Worm (Caenorhabditis elegans) whole organism, L3 larva: ENCODE results near the gene decr-1.1.

Experiments used
- R02D3.7 ChIP-seq: fragments of 150-350 bp; optimal IDR thresholded peaks from 2 replicates; lab custom pipeline; 2014; ENCODE audit warnings: missing biosample characterization, missing genetic modification characterization
- ZK546.5 ChIP-seq: sonication (generic microtip); optimal IDR thresholded peaks from 2 replicates; lab custom pipeline; 2017; ENCODE audit warnings: missing biosample characterization, missing genetic modification characterization
- aly-2 ChIP-seq: fragments of 150-350 bp; optimal IDR thresholded peaks from 2 replicates; lab custom pipeline; 2014; ENCODE audit warnings: missing biosample characterization, missing genetic modification characterization
- ama-1 ChIP-seq: fragments of 150-350 bp; optimal IDR thresholded peaks from 2 replicates; lab custom pipeline; 2018
- ceh-16 ChIP-seq: sonication (generic microtip); optimal IDR thresholded peaks from 2 replicates; lab custom pipeline; 2017; ENCODE audit warnings: missing biosample characterization, missing genetic modification characterization
- ceh-28 ChIP-seq: fragments of 150-350 bp; optimal IDR thresholded peaks from 2 replicates; lab custom pipeline; 2014; ENCODE audit warnings: missing biosample characterization, missing genetic modification reagents, missing genetic modification characterization
- ceh-82 ChIP-seq: fragments of 150-350 bp; optimal IDR thresholded peaks from 2 replicates; lab custom pipeline; 2014; ENCODE audit warnings: missing biosample characterization, missing genetic modification characterization
- ceh-9 ChIP-seq: sonication (generic microtip); optimal IDR thresholded peaks from 2 replicates; lab custom pipeline; 2018; ENCODE audit warnings: missing biosample characterization, missing genetic modification characterization
- daf-12 ChIP-seq: fragments of 150-350 bp; optimal IDR thresholded peaks from 2 replicates; lab custom pipeline; 2014; ENCODE audit warnings: missing biosample characterization, missing genetic modification reagents, missing genetic modification characterization
- egl-27 ChIP-seq: sonication (generic microtip); optimal IDR thresholded peaks from 4 replicates; lab custom pipeline; 2017; ENCODE audit warnings: missing biosample characterization, missing genetic modification reagents, missing genetic modification characterization
- egl-5 ChIP-seq: fragments of 150-350 bp; optimal IDR thresholded peaks from 2 replicates; lab custom pipeline; 2017; ENCODE audit warnings: missing biosample characterization, missing genetic modification reagents, missing genetic modification characterization, inconsistent platforms
- elt-1 ChIP-seq: fragments of 150-350 bp; optimal IDR thresholded peaks from 2 replicates; lab custom pipeline; 2014; ENCODE audit warnings: missing biosample characterization, missing genetic modification characterization
- elt-2 ChIP-seq: sonication (generic microtip); optimal IDR thresholded peaks from 2 replicates; lab custom pipeline; 2016; ENCODE audit warnings: missing genetic modification reagents, mild to moderate bottlenecking, missing genetic modification characterization, missing compliant biosample characterization
- elt-3 ChIP-seq, 3 experiments: fragments of 150-350 bp in 1 of 3; sonication (generic microtip) in 2 of 3; optimal IDR thresholded peaks; 2 replicates in 2 of 3; 4 replicates in 1 of 3; lab custom pipeline; 2014 to 2017; ENCODE audit warnings: missing biosample characterization in 3 of 3, missing genetic modification characterization in 3 of 3
- eor-1 ChIP-seq, 2 experiments: fragments of 150-350 bp; optimal IDR thresholded peaks; 2 replicates each; lab custom pipeline; 2014 to 2018; ENCODE audit warnings: missing biosample characterization in 2 of 2, missing genetic modification characterization in 2 of 2
- fkh-10 ChIP-seq: sonication (generic microtip); optimal IDR thresholded peaks from 2 replicates; lab custom pipeline; 2017; ENCODE audit warnings: missing biosample characterization, missing genetic modification reagents, missing genetic modification characterization
- fkh-2 ChIP-seq: fragments of 150-350 bp; optimal IDR thresholded peaks from 2 replicates; lab custom pipeline; 2014; ENCODE audit warnings: missing biosample characterization, missing genetic modification reagents, missing genetic modification characterization
- fos-1 ChIP-seq: fragments of 150-350 bp; optimal IDR thresholded peaks from 2 replicates; lab custom pipeline; 2014; ENCODE audit warnings: missing biosample characterization, missing genetic modification characterization
- hmg-11 ChIP-seq: sonication (generic microtip); optimal IDR thresholded peaks from 2 replicates; lab custom pipeline; 2016; ENCODE audit warnings: missing genetic modification characterization, missing compliant biosample characterization
- jun-1 ChIP-seq: fragments of 150-350 bp; optimal IDR thresholded peaks from 2 replicates; lab custom pipeline; 2014; ENCODE audit warnings: missing biosample characterization, missing genetic modification reagents, missing genetic modification characterization
- lin-15B ChIP-seq: fragments of 150-350 bp; optimal IDR thresholded peaks from 2 replicates; lab custom pipeline; 2014; ENCODE audit warnings: missing biosample characterization, missing genetic modification characterization
- lin-39 ChIP-seq: fragments of 150-350 bp; optimal IDR thresholded peaks from 2 replicates; lab custom pipeline; 2018; ENCODE audit warnings: missing biosample characterization, missing genetic modification reagents, missing genetic modification characterization
- lsy-12 ChIP-seq: sonication (generic microtip); optimal IDR thresholded peaks from 2 replicates; lab custom pipeline; 2016; ENCODE audit warnings: mild to moderate bottlenecking, missing genetic modification characterization, missing compliant biosample characterization
- mdl-1 ChIP-seq: fragments of 150-350 bp; optimal IDR thresholded peaks from 2 replicates; lab custom pipeline; 2014; ENCODE audit warnings: missing biosample characterization, missing genetic modification characterization
- mml-1 ChIP-seq: fragments of 150-350 bp; sonication (generic microtip); optimal IDR thresholded peaks from 3 replicates; lab custom pipeline; 2014; ENCODE audit warnings: missing biosample characterization, missing genetic modification characterization
- nfya-1 ChIP-seq: sonication (generic microtip); optimal IDR thresholded peaks from 2 replicates; lab custom pipeline; 2017; ENCODE audit warnings: missing genetic modification characterization, mild to moderate bottlenecking, missing compliant biosample characterization, antibody characterized with exemption, moderate library complexity; ENCODE audit not compliant: insufficient read depth
- nhr-11 ChIP-seq: fragments of 150-350 bp; optimal IDR thresholded peaks from 2 replicates; lab custom pipeline; 2014; ENCODE audit warnings: missing biosample characterization, missing genetic modification characterization
- nhr-23 ChIP-seq: fragments of 150-350 bp; optimal IDR thresholded peaks from 2 replicates; lab custom pipeline; 2014; ENCODE audit warnings: missing biosample characterization, missing genetic modification reagents, missing genetic modification characterization
- nhr-237 ChIP-seq: fragments of 150-350 bp; optimal IDR thresholded peaks from 2 replicates; lab custom pipeline; 2014; ENCODE audit warnings: missing biosample characterization, missing genetic modification characterization
- nhr-25 ChIP-seq: sonication (generic microtip); optimal IDR thresholded peaks from 2 replicates; lab custom pipeline; 2017; ENCODE audit warnings: missing biosample characterization, missing genetic modification characterization
- nhr-28 ChIP-seq: fragments of 150-350 bp; optimal IDR thresholded peaks from 2 replicates; lab custom pipeline; 2014; ENCODE audit warnings: missing biosample characterization, missing genetic modification characterization
- nhr-43 ChIP-seq: sonication (generic microtip); optimal IDR thresholded peaks from 2 replicates; lab custom pipeline; 2016; ENCODE audit warnings: mild to moderate bottlenecking, missing genetic modification characterization, missing compliant biosample characterization; ENCODE audit not compliant: poor library complexity, severe bottlenecking
- nhr-76 ChIP-seq: fragments of 150-350 bp; sonication (generic microtip); optimal IDR thresholded peaks from 5 replicates; lab custom pipeline; 2014; ENCODE audit warnings: missing biosample characterization, missing genetic modification characterization
- nhr-77 ChIP-seq: fragments of 150-350 bp; optimal IDR thresholded peaks from 2 replicates; lab custom pipeline; 2014; ENCODE audit warnings: missing biosample characterization, missing genetic modification characterization
- pha-4 ChIP-seq: fragments of 150-350 bp; optimal IDR thresholded peaks from 2 replicates; lab custom pipeline; 2014; ENCODE audit warnings: missing biosample characterization, missing genetic modification reagents, missing genetic modification characterization
- pqm-1 ChIP-seq: fragments of 150-350 bp; optimal IDR thresholded peaks from 2 replicates; lab custom pipeline; 2017; ENCODE audit warnings: missing biosample characterization, missing genetic modification characterization, inconsistent platforms
- sea-2 ChIP-seq: fragments of 150-350 bp; sonication (generic microtip); optimal IDR thresholded peaks from 4 replicates; lab custom pipeline; 2014; ENCODE audit warnings: missing biosample characterization, missing genetic modification reagents, missing genetic modification characterization
- skn-1 ChIP-seq: fragments of 150-350 bp; optimal IDR thresholded peaks from 2 replicates; lab custom pipeline; 2014; ENCODE audit warnings: missing biosample characterization, missing genetic modification characterization
- snpc-4 ChIP-seq: fragments of 150-350 bp; optimal IDR thresholded peaks from 2 replicates; lab custom pipeline; 2014; ENCODE audit warnings: missing biosample characterization, missing genetic modification characterization
- tbx-2 ChIP-seq: sonication (generic microtip); optimal IDR thresholded peaks from 2 replicates; lab custom pipeline; 2016; ENCODE audit warnings: mild to moderate bottlenecking, missing genetic modification characterization, missing compliant biosample characterization
- unc-39 ChIP-seq: sonication (generic microtip); optimal IDR thresholded peaks from 4 replicates; lab custom pipeline; 2017; ENCODE audit warnings: missing biosample characterization, missing genetic modification characterization
- unc-62 ChIP-seq: fragments of 150-350 bp; sonication (generic microtip); optimal IDR thresholded peaks from 4 replicates; lab custom pipeline; 2014; ENCODE audit warnings: missing biosample characterization, missing genetic modification reagents, missing genetic modification characterization

The decr-1.1 gene

ce11 chrV:13787948-13788681, 5.9 kb downstream of the decr-1.1 start:
- TF ChIP-seq pqm-1 (tag; lab: Kevin White, UChicago) (peak; percentile 56), nhr-76 (tag; lab: Kevin White, UChicago) (no peak), lsy-12 (no peak), nhr-43 (peak; percentile 66), nhr-28 (tag; lab: Kevin White, UChicago) (no peak), eor-1 (tag; optimal IDR thresholded peaks at IDR 0.05; lab: Kevin White, UChicago) (no peak), ceh-28 (no peak), elt-2 (tag; lab: Kevin White, UChicago) (peak; percentile 62), R02D3.7 (tag; lab: Kevin White, UChicago) (no peak), snpc-4 (tag; lab: Kevin White, UChicago) (no peak), nhr-25 (tag; lab: Kevin White, UChicago) (peak; percentile 69), ceh-82 (tag; lab: Kevin White, UChicago) (no peak), ceh-9 (tag; lab: Kevin White, UChicago) (no peak), ZK546.5 (no peak), pha-4 (tag; lab: Kevin White, UChicago) (peak; percentile 48), egl-27 (no peak), nhr-23 (tag; lab: Kevin White, UChicago) (peak; percentile 42), skn-1 (tag; lab: Kevin White, UChicago) (no peak), aly-2 (no peak), nfya-1 (peak; percentile 7), elt-1 (no peak), tbx-2 (tag; lab: Kevin White, UChicago) (no peak), fos-1 (no peak), lin-39 (tag; lab: Kevin White, UChicago) (no peak), hmg-11 (tag; lab: Kevin White, UChicago) (no peak), fkh-10 (GFP tag; lab: Kevin White, UChicago) (no peak), mml-1 (tag; lab: Kevin White, UChicago) (no peak), sea-2 (GFP tag; lab: Kevin White, UChicago) (no peak), ceh-16 (tag; lab: Kevin White, UChicago) (no peak), elt-3 (tag; optimal IDR thresholded peaks at IDR 0.05; lab: Kevin White, UChicago) (no peak), egl-5 (tag; lab: Kevin White, UChicago) (no peak), nhr-77 (tag; lab: Kevin White, UChicago) (no peak), nhr-237 (tag; lab: Kevin White, UChicago) (no peak)

DNA sequence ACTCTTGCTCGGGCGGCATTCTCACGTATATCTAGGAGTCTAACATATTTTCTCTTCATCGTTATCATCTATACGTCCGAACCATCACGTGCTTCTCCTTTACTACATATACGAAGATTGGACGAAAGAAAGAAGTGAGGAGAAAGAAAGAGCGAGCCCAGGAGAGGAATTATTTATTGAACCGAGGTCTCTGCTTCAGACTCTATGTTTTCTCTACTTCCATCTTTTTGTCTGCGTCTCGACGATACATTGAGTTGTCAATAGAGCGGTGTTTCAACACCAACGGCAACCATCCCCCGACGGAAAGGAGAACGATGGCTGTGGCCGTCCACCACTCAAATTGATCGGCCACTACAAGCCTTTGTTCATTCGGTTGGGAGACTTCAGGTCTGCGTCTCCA, 7.2 kb downstream of the decr-1.1 start:
- peak; percentile 0 for TF ChIP-seq fos-1
- peak; percentile 81 for TF ChIP-seq nhr-23 (tag; lab: Kevin White, UChicago)
- peak; percentile 88 for TF ChIP-seq hmg-11 (tag; lab: Kevin White, UChicago)
- TF ChIP-seq ZK546.5 = no peak
- TF ChIP-seq snpc-4 (tag; lab: Kevin White, UChicago) = peak; percentile 71
- TF ChIP-seq unc-62 (GFP tag; lab: Kevin White, UChicago) = peak; percentile 60
- peak; percentile 29 for TF ChIP-seq skn-1 (tag; lab: Kevin White, UChicago)
- peak; percentile 84 for TF ChIP-seq ceh-28
- peak; percentile 95 for TF ChIP-seq nfya-1
- peak; percentile 19 for TF ChIP-seq R02D3.7 (tag; lab: Kevin White, UChicago)
- TF ChIP-seq jun-1 (tag; lab: Kevin White, UChicago) = peak; percentile 90
- TF ChIP-seq nhr-76 (tag; lab: Kevin White, UChicago) = no peak
- TF ChIP-seq egl-27 = no peak
- TF ChIP-seq nhr-25 (tag; lab: Kevin White, UChicago) = peak; percentile 84
- TF ChIP-seq elt-1 = no peak
- no peak for TF ChIP-seq daf-12
- peak; percentile 81 for TF ChIP-seq lsy-12
- TF ChIP-seq nhr-77 (tag; lab: Kevin White, UChicago) = no peak
- TF ChIP-seq ceh-16 (tag; lab: Kevin White, UChicago) = no peak
- peak; percentile 99 for TF ChIP-seq pha-4 (tag; lab: Kevin White, UChicago)
- TF ChIP-seq tbx-2 (tag; lab: Kevin White, UChicago) = peak; percentile 6
- peak; percentile 91 for TF ChIP-seq nhr-11 (tag; lab: Kevin White, UChicago)
- TF ChIP-seq sea-2 (GFP tag; lab: Kevin White, UChicago) = no peak
- TF ChIP-seq ceh-82 (tag; lab: Kevin White, UChicago) = peak; percentile 50
- TF ChIP-seq pqm-1 (tag; lab: Kevin White, UChicago) = peak; percentile 79
- no peak for TF ChIP-seq aly-2
- peak; percentile 1 for TF ChIP-seq fkh-2 (tag; lab: Kevin White, UChicago)
- TF ChIP-seq elt-2 (tag; lab: Kevin White, UChicago) = peak; percentile 87
- TF ChIP-seq ama-1 (lab: Kevin White, UChicago) = peak; percentile 76
- peak; percentile 96 for TF ChIP-seq lin-39 (tag; lab: Kevin White, UChicago)
- no peak for TF ChIP-seq unc-39 (tag; lab: Kevin White, UChicago)
- TF ChIP-seq lin-15B = peak; percentile 94
- TF ChIP-seq nhr-43 = peak; percentile 20
- TF ChIP-seq mdl-1 (tag; lab: Kevin White, UChicago) = peak; percentile 44
- peak; percentile 25 for TF ChIP-seq fkh-10 (GFP tag; lab: Kevin White, UChicago)
- TF ChIP-seq egl-5 (tag; lab: Kevin White, UChicago) = peak; percentile 80
